Worm (Caenorhabditis elegans) whole organism, L4 larva: Measurements from ENCODE around the gene flp-16.

Experiments used
- D1046.2 ChIP-seq: fragments of 200-800 bp; sonication (Bioruptor generic); IDR thresholded peaks from 2 replicates; pipeline ENCODE4 v1.3.6; 2022; ENCODE audit warnings: missing genetic modification characterization, missing compliant biosample characterization
- F26F4.8 ChIP-seq: fragments of 200-800 bp; sonication (Bioruptor generic); conservative IDR thresholded peaks from 2 replicates; pipeline ENCODE4 v1.3.6; 2022; ENCODE audit warnings: missing genetic modification characterization, missing compliant biosample characterization
- F37D6.2 ChIP-seq: sonication (generic microtip); optimal IDR thresholded peaks from 2 replicates; lab custom pipeline; 2016; ENCODE audit warnings: mild to moderate bottlenecking, missing genetic modification characterization, missing compliant biosample characterization
- R02D3.7 ChIP-seq: fragments of 150-350 bp; sonication (generic microtip); optimal IDR thresholded peaks from 3 replicates; lab custom pipeline; 2014; ENCODE audit warnings: missing biosample characterization, missing genetic modification characterization
- T20F7.1 ChIP-seq: fragments of 200-800 bp; sonication (Bioruptor generic); optimal IDR thresholded peaks from 2 replicates; lab custom pipeline; 2018; ENCODE audit warnings: mild to moderate bottlenecking, missing genetic modification characterization, missing compliant biosample characterization
- Y105C5A.15 ChIP-seq: fragments of 200-800 bp; sonication (Bioruptor generic); IDR thresholded peaks from 2 replicates; pipeline ENCODE4 v1.3.6; 2022; ENCODE audit warnings: missing genetic modification characterization, missing compliant biosample characterization
- Y48G9A.11 ChIP-seq: fragments of 200-800 bp; sonication (Bioruptor generic); IDR thresholded peaks from 2 replicates; pipeline ENCODE4 v1.3.6; 2022; ENCODE audit warnings: missing genetic modification reagents, missing genetic modification characterization, missing compliant biosample characterization
- ZK337.2 ChIP-seq: fragments of 200-800 bp; sonication (Bioruptor generic); IDR thresholded peaks from 2 replicates; pipeline ENCODE4 v1.3.6; 2022; ENCODE audit warnings: missing genetic modification reagents, missing genetic modification characterization, missing compliant biosample characterization
- aly-2 ChIP-seq: sonication (generic microtip); optimal IDR thresholded peaks from 2 replicates; lab custom pipeline; 2018; ENCODE audit warnings: missing biosample characterization, missing genetic modification characterization
- arid-1 ChIP-seq: fragments of 200-800 bp; sonication (Bioruptor generic); conservative IDR thresholded peaks from 2 replicates; pipeline ENCODE4 v1.3.6; 2022; ENCODE audit warnings: missing genetic modification reagents, missing genetic modification characterization, missing compliant biosample characterization
- ceh-32 ChIP-seq: sonication (generic microtip); optimal IDR thresholded peaks from 2 replicates; lab custom pipeline; 2016; ENCODE audit warnings: mild to moderate bottlenecking, missing genetic modification characterization, missing compliant biosample characterization; ENCODE audit not compliant: poor library complexity
- ceh-62 ChIP-seq: sonication (generic microtip); optimal IDR thresholded peaks from 2 replicates; lab custom pipeline; 2017; ENCODE audit warnings: missing biosample characterization, missing genetic modification characterization
- ceh-82 ChIP-seq: sonication (generic microtip); optimal IDR thresholded peaks from 2 replicates; lab custom pipeline; 2017; ENCODE audit warnings: missing biosample characterization, missing genetic modification characterization
- ces-1 ChIP-seq: fragments of 150-350 bp; sonication (generic microtip); optimal IDR thresholded peaks from 4 replicates; lab custom pipeline; 2014; ENCODE audit warnings: missing biosample characterization, missing genetic modification reagents, missing genetic modification characterization
- dmd-9 ChIP-seq: fragments of 200-800 bp; sonication (Bioruptor generic); IDR thresholded peaks from 2 replicates; pipeline ENCODE4 v1.3.6; 2022; ENCODE audit warnings: missing genetic modification reagents, missing genetic modification characterization, missing compliant biosample characterization
- egl-27 ChIP-seq: sonication (generic microtip); optimal IDR thresholded peaks from 3 replicates; lab custom pipeline; 2017; ENCODE audit warnings: missing biosample characterization, missing genetic modification reagents, missing genetic modification characterization
- fkh-10 ChIP-seq: fragments of 150-350 bp; optimal IDR thresholded peaks from 2 replicates; lab custom pipeline; 2014; ENCODE audit warnings: missing biosample characterization, missing genetic modification reagents, missing genetic modification characterization
- hif-1 ChIP-seq, 2 experiments: sonication (generic microtip); optimal IDR thresholded peaks; 2 replicates each; lab custom pipeline; 2016 to 2017; ENCODE audit warnings: missing compliant biosample characterization in 2 of 2, missing genetic modification characterization in 2 of 2, missing genetic modification reagents in 2 of 2, missing genotype in 2 of 2, mild to moderate bottlenecking in 1 of 2
- hlh-30 ChIP-seq: sonication (generic microtip); optimal IDR thresholded peaks from 2 replicates; lab custom pipeline; 2017; ENCODE audit warnings: antibody characterized with exemption, mild to moderate bottlenecking, missing genetic modification characterization, missing compliant biosample characterization; ENCODE audit not compliant: insufficient read depth
- lim-7 ChIP-seq: fragments of 200-800 bp; sonication (Bioruptor generic); IDR thresholded peaks from 2 replicates; pipeline ENCODE4 v1.3.6; 2022; ENCODE audit warnings: missing genetic modification characterization, missing compliant biosample characterization
- lin-1 ChIP-seq: fragments of 200-800 bp; sonication (Bioruptor generic); IDR thresholded peaks from 2 replicates; pipeline ENCODE4 v1.3.6; 2022; ENCODE audit warnings: missing genetic modification reagents, missing genetic modification characterization, missing compliant biosample characterization
- lin-29 ChIP-seq: fragments of 200-800 bp; sonication (Bioruptor generic); IDR thresholded peaks from 2 replicates; pipeline ENCODE4 v1.3.6; 2022; ENCODE audit warnings: missing genetic modification reagents, missing genetic modification characterization, missing compliant biosample characterization
- madf-5 ChIP-seq, 2 experiments: fragments of 200-800 bp; sonication (Bioruptor generic); IDR thresholded peaks; 2 replicates each; pipeline ENCODE4 v1.3.6; 2022; ENCODE audit warnings: missing compliant biosample characterization in 2 of 2, missing genetic modification characterization in 2 of 2
- mes-2 ChIP-seq: sonication (generic microtip); optimal IDR thresholded peaks from 2 replicates; lab custom pipeline; 2016; ENCODE audit warnings: missing genotype, mild to moderate bottlenecking, missing genetic modification characterization, missing compliant biosample characterization; ENCODE audit not compliant: poor library complexity, severe bottlenecking
- mxl-2 ChIP-seq: fragments of 200-800 bp; sonication (Bioruptor generic); conservative IDR thresholded peaks from 2 replicates; pipeline ENCODE4 v1.3.6; 2022; ENCODE audit warnings: missing genetic modification reagents, missing genetic modification characterization, missing compliant biosample characterization
- nhr-111 ChIP-seq: fragments of 200-800 bp; sonication (Bioruptor generic); optimal IDR thresholded peaks from 2 replicates; lab custom pipeline; 2018; ENCODE audit warnings: mild to moderate bottlenecking, missing genetic modification characterization, missing compliant biosample characterization
- nhr-28 ChIP-seq: fragments of 150-350 bp; optimal IDR thresholded peaks from 2 replicates; lab custom pipeline; 2014; ENCODE audit warnings: missing biosample characterization, missing genetic modification characterization
- pha-4 ChIP-seq, 2 experiments: fragments of 150-350 bp in 1 of 2; fragments of 200-800 bp in 1 of 2; sonication (Bioruptor generic) in 1 of 2; IDR thresholded peaks in 1 of 2; optimal IDR thresholded peaks in 1 of 2; 2 replicates each; pipeline versions ENCODE4 v1.3.6 to Lab custom; 2014 to 2022; ENCODE audit warnings: missing genetic modification characterization in 2 of 2, missing genetic modification reagents in 2 of 2, missing biosample characterization in 1 of 2, missing compliant biosample characterization in 1 of 2
- php-3 ChIP-seq: fragments of 200-800 bp; sonication (Bioruptor generic); IDR thresholded peaks from 2 replicates; pipeline ENCODE4 v1.3.6; 2022; ENCODE audit warnings: missing genetic modification reagents, missing genetic modification characterization, missing compliant biosample characterization
- pqm-1 ChIP-seq: sonication (generic microtip); optimal IDR thresholded peaks from 2 replicates; lab custom pipeline; 2017; ENCODE audit warnings: missing biosample characterization, missing genetic modification characterization
- rbr-2 ChIP-seq: sonication (generic microtip); optimal IDR thresholded peaks from 2 replicates; lab custom pipeline; 2016; ENCODE audit warnings: missing genotype, missing genetic modification characterization, missing compliant biosample characterization
- set-16 ChIP-seq: fragments of 200-800 bp; sonication (Bioruptor generic); IDR thresholded peaks from 2 replicates; pipeline ENCODE4 v1.3.6; 2022; ENCODE audit warnings: missing genetic modification reagents, missing genetic modification characterization, missing compliant biosample characterization
- spr-1 ChIP-seq: sonication (generic microtip); optimal IDR thresholded peaks from 2 replicates; lab custom pipeline; 2016; ENCODE audit warnings: mild to moderate bottlenecking, missing genetic modification characterization, missing compliant biosample characterization
- tag-97 ChIP-seq: fragments of 200-800 bp; sonication (Bioruptor generic); IDR thresholded peaks from 2 replicates; pipeline ENCODE4 v1.3.6; 2022; ENCODE audit warnings: missing genetic modification characterization, missing compliant biosample characterization
- tra-1 ChIP-seq: fragments of 200-800 bp; sonication (Bioruptor generic); IDR thresholded peaks from 2 replicates; pipeline ENCODE4 v1.3.6; 2022; ENCODE audit warnings: missing genetic modification reagents, missing genetic modification characterization, missing compliant biosample characterization
- unc-39 ChIP-seq: sonication (generic microtip); optimal IDR thresholded peaks from 2 replicates; lab custom pipeline; 2017; ENCODE audit warnings: missing biosample characterization, missing genetic modification characterization
- unc-62 ChIP-seq, 3 experiments: fragments of 150-350 bp in 1 of 3; sonication (generic microtip); optimal IDR thresholded peaks in 2 of 3; peaks in 1 of 3; 1 replicate in 1 of 3; 2 replicates in 2 of 3; lab custom pipeline; 2014 to 2017; ENCODE audit warnings: missing biosample characterization in 3 of 3, missing genetic modification characterization in 3 of 3, missing genetic modification reagents in 3 of 3, missing genotype in 1 of 3
- zfp-2 ChIP-seq: sonication (generic microtip); optimal IDR thresholded peaks from 2 replicates; lab custom pipeline; 2016; ENCODE audit warnings: mild to moderate bottlenecking, missing genetic modification characterization, missing compliant biosample characterization
- zip-2 ChIP-seq: fragments of 150-350 bp; optimal IDR thresholded peaks from 2 replicates; lab custom pipeline; 2014; ENCODE audit warnings: missing biosample characterization, missing genetic modification characterization

Gene flp-16

DNA sequence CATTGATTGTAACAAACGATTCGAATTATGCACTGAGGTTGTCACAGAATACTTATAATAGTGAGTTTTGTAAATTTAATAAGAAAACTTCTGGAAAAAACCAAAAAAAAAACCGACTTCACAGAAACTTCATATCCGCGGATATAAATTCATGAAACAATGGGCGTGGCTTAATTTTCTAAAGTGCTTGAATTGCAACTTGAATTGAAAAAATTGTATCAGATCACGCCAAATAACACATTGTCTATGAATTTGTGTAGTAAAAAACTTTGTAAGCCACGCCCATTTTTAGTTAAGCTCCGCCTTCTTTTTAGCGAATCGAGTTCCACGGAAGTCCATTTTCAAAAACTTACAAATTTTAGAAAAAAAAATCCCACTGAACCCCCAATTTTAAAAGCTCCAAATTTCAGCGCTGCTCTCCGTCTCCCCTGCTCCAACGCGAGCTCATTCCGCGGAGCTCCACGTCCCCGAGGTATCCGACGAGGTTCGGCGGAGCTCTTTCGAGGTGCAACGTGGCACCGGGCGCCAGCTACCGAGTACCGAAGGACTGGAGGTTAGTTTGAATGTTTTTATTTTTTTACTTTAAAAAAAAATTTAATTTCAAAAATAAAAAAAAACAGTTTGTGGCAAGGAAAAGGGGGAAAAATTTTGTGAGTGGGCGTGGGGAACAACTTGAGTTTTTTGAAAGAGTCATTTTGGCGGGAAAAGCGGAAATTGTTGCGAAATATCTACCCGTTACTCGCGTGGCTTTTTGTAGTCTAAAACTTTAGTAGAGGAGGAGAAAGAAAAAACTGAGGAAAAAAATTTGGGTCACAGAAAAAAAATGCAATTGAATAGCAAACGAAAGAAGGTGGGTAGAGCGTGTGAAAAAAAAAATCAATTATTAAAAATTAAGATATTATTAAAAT, 44.4 kb downstream of the flp-16 start (continued):
- TF ChIP-seq ces-1 (GFP tag; lab: Kevin White, UChicago) (no peak), Y105C5A.15 (GFP tag; lab: Robert Waterston, UW) (no peak), zip-2 (tag; lab: Kevin White, UChicago) (no peak), aly-2 (tag; lab: Kevin White, UChicago) (no peak), nhr-111 (GFP tag; lab: Kevin White, UChicago) (no peak), Y48G9A.11 (no peak), mxl-2 (GFP tag; lab: Robert Waterston, UW) (no peak), zfp-2 (tag; lab: Kevin White, UChicago) (no peak), php-3 (GFP tag; lab: Robert Waterston, UW) (0 out of 2 replicates have a peak, but pooled peaks have one; percentile 52), dmd-9 (GFP tag; lab: Robert Waterston, UW) (no peak), ceh-32 (tag; lab: Kevin White, UChicago) (no peak), lin-1 (GFP tag; lab: Robert Waterston, UW) (no peak), F37D6.2 (tag; lab: Kevin White, UChicago) (no peak), ceh-62 (tag; lab: Kevin White, UChicago) (no peak), rbr-2 (no peak), pqm-1 (no peak), lim-7 (GFP tag; lab: Robert Waterston, UW) (no peak), F26F4.8 (no peak), lin-29 (GFP tag; lab: Robert Waterston, UW) (no peak), madf-5 (GFP tag; IDR thresholded peaks at IDR 0.05; lab: Robert Waterston, UW) (no peak), spr-1 (tag; lab: Kevin White, UChicago) (no peak), tag-97 (no peak), ZK337.2 (GFP tag; lab: Robert Waterston, UW) (no peak), tra-1 (no peak), ceh-82 (tag; lab: Kevin White, UChicago) (no peak), fkh-10 (no peak), mes-2 (tag; lab: Kevin White, UChicago) (peak; percentile 10), nhr-28 (no peak), egl-27 (no peak)

DNA sequence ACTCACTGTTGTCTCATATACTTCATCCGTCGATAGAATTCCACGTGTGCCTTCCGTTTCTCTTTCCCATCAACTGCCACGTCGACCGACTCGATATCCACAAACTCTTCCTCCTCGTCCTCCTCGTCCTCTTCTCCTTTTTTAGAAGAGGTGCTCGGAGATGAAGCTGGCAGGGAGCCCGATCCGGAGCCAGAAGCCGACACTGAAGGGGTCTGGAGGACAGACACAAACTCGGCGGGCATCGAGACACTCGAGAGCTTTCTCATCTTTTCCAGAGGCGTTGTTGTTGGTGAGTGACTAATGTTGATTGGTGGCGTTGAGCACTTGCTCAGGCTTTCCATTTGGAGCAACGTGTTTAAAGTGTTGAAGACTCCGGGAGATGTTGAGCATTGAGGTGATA, 47.5 kb downstream of the flp-16 start:
- TF ChIP-seq hif-1 (tag; optimal IDR thresholded peaks at IDR 0.05; lab: Kevin White, UChicago) (no peak), set-16 (GFP tag; lab: Robert Waterston, UW) (peak; percentile 80), arid-1 (no peak), unc-62 (GFP tag; optimal IDR thresholded peaks at IDR 0.05 in 1 of 2; lab: Kevin White, UChicago) (no peak), unc-62 (tag; optimal IDR thresholded peaks at IDR 0.05; lab: Kevin White, UChicago) (no peak), R02D3.7 (tag; lab: Kevin White, UChicago) (no peak), D1046.2 (GFP tag; lab: Robert Waterston, UW) (no peak), pha-4 (GFP tag; IDR thresholded peaks at IDR 0.05; lab: Robert Waterston, UW) (no peak), pha-4 (tag; optimal IDR thresholded peaks at IDR 0.05; lab: Kevin White, UChicago) (no peak), T20F7.1 (GFP tag; lab: Kevin White, UChicago) (no peak), unc-39 (tag; lab: Kevin White, UChicago) (no peak), Y48G9A.11 (no peak), spr-1 (tag; lab: Kevin White, UChicago) (no peak), hlh-30 (no peak), madf-5 (GFP tag; IDR thresholded peaks at IDR 0.05; lab: Robert Waterston, UW) (0 out of 4 replicates have a peak, but pooled peaks of 1 of the 2 experiments have one; percentile 60)
- TF ChIP-seq, all 104 proteins: peak for 2
